Worm (Caenorhabditis elegans) whole organism, L2 larva: ENCODE measurements around the gene ttr-16.

Experiments
- C34F6.9 ChIP-seq: fragments of 150-350 bp; optimal IDR thresholded peaks from 2 replicates; lab custom pipeline; 2014; ENCODE audit warnings: missing biosample characterization, missing genetic modification characterization
- F13H6.1 ChIP-seq: sonication (generic microtip); optimal IDR thresholded peaks from 2 replicates; lab custom pipeline; 2016; ENCODE audit warnings: missing genetic modification characterization, missing compliant biosample characterization
- Y55F3AM.14 ChIP-seq: fragments of 200-800 bp; sonication (Bioruptor generic); optimal IDR thresholded peaks from 2 replicates; lab custom pipeline; 2018; ENCODE audit warnings: mild to moderate bottlenecking, missing genetic modification characterization, missing compliant biosample characterization
- ZK546.5 ChIP-seq: sonication (generic microtip); optimal IDR thresholded peaks from 2 replicates; lab custom pipeline; 2017; ENCODE audit warnings: missing biosample characterization, missing genetic modification characterization
- alr-1 ChIP-seq: fragments of 150-350 bp; optimal IDR thresholded peaks from 2 replicates; lab custom pipeline; 2014; ENCODE audit warnings: missing biosample characterization, missing genetic modification characterization
- aly-2 ChIP-seq: fragments of 150-350 bp; optimal IDR thresholded peaks from 2 replicates; lab custom pipeline; 2014; ENCODE audit warnings: missing biosample characterization, missing genetic modification characterization
- ama-1 ChIP-seq: fragments of 150-350 bp; optimal IDR thresholded peaks from 2 replicates; lab custom pipeline; 2018; ENCODE audit warnings: inconsistent platforms
- blmp-1 ChIP-seq: sonication (generic microtip); optimal IDR thresholded peaks from 2 replicates; lab custom pipeline; 2017; ENCODE audit warnings: missing genetic modification characterization, mild to moderate bottlenecking, missing compliant biosample characterization, antibody characterized with exemption, moderate library complexity; ENCODE audit not compliant: insufficient read depth
- ceh-16 ChIP-seq: fragments of 150-350 bp; optimal IDR thresholded peaks from 2 replicates; lab custom pipeline; 2014; ENCODE audit warnings: missing biosample characterization, missing genetic modification characterization
- ceh-82 ChIP-seq: fragments of 150-350 bp; optimal IDR thresholded peaks from 2 replicates; lab custom pipeline; 2014; ENCODE audit warnings: missing biosample characterization, missing genetic modification characterization
- crh-2 ChIP-seq: sonication (generic microtip); optimal IDR thresholded peaks from 2 replicates; lab custom pipeline; 2017; ENCODE audit warnings: missing biosample characterization, missing genetic modification characterization
- egl-27 ChIP-seq: sonication (generic microtip); optimal IDR thresholded peaks from 3 replicates; lab custom pipeline; 2017; ENCODE audit warnings: missing biosample characterization, missing genetic modification reagents, missing genetic modification characterization
- elt-1 ChIP-seq: fragments of 150-350 bp; optimal IDR thresholded peaks from 2 replicates; lab custom pipeline; 2014; ENCODE audit warnings: missing biosample characterization, missing genetic modification characterization
- elt-3 ChIP-seq: sonication (generic microtip); optimal IDR thresholded peaks from 2 replicates; lab custom pipeline; 2017; ENCODE audit warnings: missing biosample characterization, missing genetic modification characterization
- fos-1 ChIP-seq: fragments of 150-350 bp; optimal IDR thresholded peaks from 2 replicates; lab custom pipeline; 2014; ENCODE audit warnings: missing biosample characterization, missing genetic modification characterization
- gmeb-1 ChIP-seq: fragments of 150-350 bp; optimal IDR thresholded peaks from 2 replicates; lab custom pipeline; 2014; ENCODE audit warnings: missing biosample characterization, missing genetic modification characterization
- lin-11 ChIP-seq: fragments of 150-350 bp; sonication (generic microtip); optimal IDR thresholded peaks from 2 replicates; lab custom pipeline; 2014; ENCODE audit warnings: missing biosample characterization, missing genetic modification characterization, inconsistent platforms, mixed read lengths
- lin-13 ChIP-seq: fragments of 150-350 bp; optimal IDR thresholded peaks from 2 replicates; lab custom pipeline; 2014; ENCODE audit warnings: missing biosample characterization, missing genetic modification reagents, missing genetic modification characterization
- lin-39 ChIP-seq: fragments of 150-350 bp; optimal IDR thresholded peaks from 2 replicates; lab custom pipeline; 2014; ENCODE audit warnings: missing biosample characterization, missing genetic modification reagents, missing genetic modification characterization
- lsy-2 ChIP-seq, 2 experiments: fragments of 150-350 bp in 1 of 2; sonication (generic microtip) in 1 of 2; optimal IDR thresholded peaks; 2 replicates each; lab custom pipeline; 2014 to 2017; ENCODE audit warnings: missing biosample characterization in 2 of 2, missing genetic modification characterization in 2 of 2
- mab-5 ChIP-seq: fragments of 150-350 bp; optimal IDR thresholded peaks from 2 replicates; lab custom pipeline; 2014; ENCODE audit warnings: missing biosample characterization, missing genetic modification characterization
- mbf-1 ChIP-seq: sonication (generic microtip); optimal IDR thresholded peaks from 2 replicates; lab custom pipeline; 2017; ENCODE audit warnings: missing biosample characterization, missing genetic modification characterization
- mdl-1 ChIP-seq, 2 experiments: fragments of 150-350 bp in 1 of 2; sonication (generic microtip) in 1 of 2; optimal IDR thresholded peaks; 2 replicates each; lab custom pipeline; 2017; ENCODE audit warnings: missing biosample characterization in 2 of 2, missing genetic modification characterization in 2 of 2
- nhr-10 ChIP-seq: sonication (generic microtip); optimal IDR thresholded peaks from 2 replicates; lab custom pipeline; 2017; ENCODE audit warnings: missing biosample characterization, missing genetic modification characterization
- nhr-11 ChIP-seq: fragments of 150-350 bp; optimal IDR thresholded peaks from 2 replicates; lab custom pipeline; 2014; ENCODE audit warnings: missing biosample characterization, missing genetic modification characterization
- nhr-12 ChIP-seq: fragments of 150-350 bp; optimal IDR thresholded peaks from 2 replicates; lab custom pipeline; 2014; ENCODE audit warnings: missing biosample characterization, missing genetic modification characterization
- nhr-129 ChIP-seq: fragments of 150-350 bp; optimal IDR thresholded peaks from 2 replicates; lab custom pipeline; 2014; ENCODE audit warnings: missing biosample characterization, missing genetic modification characterization
- nhr-21 ChIP-seq: fragments of 150-350 bp; optimal IDR thresholded peaks from 2 replicates; lab custom pipeline; 2014; ENCODE audit warnings: missing biosample characterization, missing genetic modification characterization
- nhr-23 ChIP-seq: fragments of 150-350 bp; optimal IDR thresholded peaks from 2 replicates; lab custom pipeline; 2014; ENCODE audit warnings: missing biosample characterization, missing genetic modification reagents, missing genetic modification characterization
- nhr-237 ChIP-seq: fragments of 150-350 bp; optimal IDR thresholded peaks from 2 replicates; lab custom pipeline; 2014; ENCODE audit warnings: missing biosample characterization, missing genetic modification characterization
- nhr-25 ChIP-seq: fragments of 150-350 bp; sonication (generic microtip); optimal IDR thresholded peaks from 3 replicates; lab custom pipeline; 2014; ENCODE audit warnings: missing biosample characterization, missing genetic modification characterization
- nhr-6 ChIP-seq: fragments of 150-350 bp; optimal IDR thresholded peaks from 2 replicates; lab custom pipeline; 2014; ENCODE audit warnings: missing biosample characterization, missing genetic modification characterization
- nhr-77 ChIP-seq: fragments of 150-350 bp; optimal IDR thresholded peaks from 2 replicates; lab custom pipeline; 2014; ENCODE audit warnings: missing biosample characterization, missing genetic modification characterization
- peb-1 ChIP-seq: fragments of 150-350 bp; optimal IDR thresholded peaks from 2 replicates; lab custom pipeline; 2014; ENCODE audit warnings: missing biosample characterization, missing genetic modification characterization
- sem-4 ChIP-seq: fragments of 150-350 bp; optimal IDR thresholded peaks from 2 replicates; lab custom pipeline; 2014; ENCODE audit warnings: missing biosample characterization, missing genetic modification reagents, missing genetic modification characterization
- skn-1 ChIP-seq: sonication (generic microtip); optimal IDR thresholded peaks from 2 replicates; lab custom pipeline; 2017; ENCODE audit warnings: missing biosample characterization, missing genetic modification characterization
- sma-3 ChIP-seq: sonication (generic microtip); optimal IDR thresholded peaks from 2 replicates; lab custom pipeline; 2016; ENCODE audit warnings: missing genetic modification reagents, missing genetic modification characterization, missing compliant biosample characterization
- sma-9 ChIP-seq, 2 experiments: fragments of 150-350 bp in 1 of 2; sonication (generic microtip) in 1 of 2; optimal IDR thresholded peaks; 2 replicates each; lab custom pipeline; 2014 to 2016; ENCODE audit warnings: missing genetic modification characterization in 2 of 2, mild to moderate bottlenecking in 1 of 2, missing biosample characterization in 1 of 2, missing compliant biosample characterization in 1 of 2, missing genetic modification reagents in 1 of 2, moderate library complexity in 1 of 2
- snpc-4 ChIP-seq: fragments of 150-350 bp; optimal IDR thresholded peaks from 2 replicates; lab custom pipeline; 2014; ENCODE audit warnings: missing biosample characterization, missing genetic modification characterization
- unc-39 ChIP-seq: fragments of 150-350 bp; optimal IDR thresholded peaks from 2 replicates; lab custom pipeline; 2014; ENCODE audit warnings: missing biosample characterization, missing genetic modification characterization
- unc-55 ChIP-seq: fragments of 150-350 bp; sonication (generic microtip); optimal IDR thresholded peaks from 3 replicates; lab custom pipeline; 2014; ENCODE audit warnings: missing biosample characterization, missing genetic modification reagents, missing genetic modification characterization
- unc-62 ChIP-seq: fragments of 150-350 bp; optimal IDR thresholded peaks from 2 replicates; lab custom pipeline; 2014; ENCODE audit warnings: missing biosample characterization, missing genetic modification reagents, missing genetic modification characterization
- zag-1 ChIP-seq: fragments of 150-350 bp; optimal IDR thresholded peaks from 2 replicates; lab custom pipeline; 2014; ENCODE audit warnings: missing biosample characterization, missing genetic modification characterization
- ztf-1 ChIP-seq: fragments of 200-800 bp; sonication (Bioruptor generic); conservative IDR thresholded peaks from 2 replicates; pipeline ENCODE4 v1.3.6; 2022; ENCODE audit warnings: missing genetic modification characterization, missing compliant biosample characterization
- ztf-4 ChIP-seq: fragments of 150-350 bp; optimal IDR thresholded peaks from 2 replicates; lab custom pipeline; 2014; ENCODE audit warnings: missing biosample characterization, missing genetic modification characterization

The ttr-16 gene

DNA sequence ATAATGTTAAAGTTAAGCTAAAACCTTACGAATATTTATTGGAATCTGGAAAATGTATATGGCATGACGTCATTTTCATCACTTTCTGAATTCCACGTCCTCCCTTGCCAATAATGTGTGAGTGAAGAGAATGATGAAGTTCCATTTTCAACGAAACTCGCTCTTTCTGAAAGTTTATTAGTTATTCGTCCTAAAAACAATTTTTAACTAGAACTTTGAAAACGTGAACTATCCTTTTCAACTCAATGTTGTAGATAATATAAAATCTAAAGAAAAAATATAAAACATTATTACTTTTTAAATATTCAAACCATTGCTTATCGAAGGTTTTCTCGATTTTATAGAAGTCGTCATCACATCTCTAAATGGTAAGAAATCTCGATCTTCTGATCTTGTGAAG is 25.6 kb upstream of the ttr-16 start, which contains the start of gene M7.7:
Gene M7.7 (plus strand): TSS at position 301 of the 400 bp plus-strand sequence.
- TF ChIP-seq zag-1 (tag; lab: Kevin White, UChicago) (no peak), nhr-21 (tag; lab: Kevin White, UChicago) (no peak), nhr-12 (tag; lab: Kevin White, UChicago) (no peak)

- TF ChIP-seq nhr-77 (no peak), lsy-2 (tag; optimal IDR thresholded peaks at IDR 0.05; lab: Kevin White, UChicago) (peak in 1 of 2 experiments; percentile 63)
These were observed 19.7 kb upstream of the ttr-16 start, which contains the start of gene klc-1 for ce11 chrIV:11083609-11084008. klc-1 (plus strand) TSS chrIV:11083735.

ce11 chrIV:11082789-11083235 is 18.9 kb upstream of the ttr-16 start:
- TF ChIP-seq alr-1 (peak; percentile 62), unc-62 (GFP tag; lab: Kevin White, UChicago) (peak; percentile 21), crh-2 (tag; lab: Kevin White, UChicago) (peak; percentile 91), elt-1 (no peak), peb-1 (tag; lab: Kevin White, UChicago) (no peak), zag-1 (tag; lab: Kevin White, UChicago) (peak; percentile 99), gmeb-1 (tag; lab: Kevin White, UChicago) (peak; percentile 64), blmp-1 (peak; percentile 92), ama-1 (peak; percentile 90), Y55F3AM.14 (peak; percentile 83), ztf-4 (peak; percentile 91), nhr-25 (tag; lab: Kevin White, UChicago) (peak; percentile 94), unc-39 (peak; percentile 27), mdl-1 (tag; optimal IDR thresholded peaks at IDR 0.05; lab: Kevin White, UChicago) (peak; percentile 61 to 84), sem-4 (tag; lab: Kevin White, UChicago) (peak; percentile 96), lin-39 (tag; lab: Kevin White, UChicago) (peak; percentile 25), fos-1 (tag; lab: Kevin White, UChicago) (peak; percentile 85), nhr-237 (tag; lab: Kevin White, UChicago) (no peak), nhr-21 (tag; lab: Kevin White, UChicago) (peak; percentile 96), egl-27 (tag; lab: Kevin White, UChicago) (peak; percentile 93), ceh-16 (tag; lab: Kevin White, UChicago) (no peak), nhr-23 (tag; lab: Kevin White, UChicago) (peak; percentile 42), unc-55 (GFP tag; lab: Kevin White, UChicago) (peak; percentile 94), C34F6.9 (tag; lab: Kevin White, UChicago) (peak; percentile 99), ceh-82 (tag; lab: Kevin White, UChicago) (peak; percentile 60), skn-1 (peak; percentile 3), sma-3 (GFP tag; lab: Kevin White, UChicago) (peak; percentile 91), mbf-1 (tag; lab: Kevin White, UChicago) (no peak), ztf-1 (GFP tag; lab: Robert Waterston, UW) (no peak), lin-13 (GFP tag; lab: Kevin White, UChicago) (peak; percentile 86), nhr-129 (tag; lab: Kevin White, UChicago) (peak; percentile 98), aly-2 (tag; lab: Kevin White, UChicago) (no peak), nhr-6 (tag; lab: Kevin White, UChicago) (peak; percentile 95), snpc-4 (tag; lab: Kevin White, UChicago) (peak; percentile 62), mab-5 (tag; lab: Kevin White, UChicago) (peak; percentile 93), sma-9 (GFP tag; optimal IDR thresholded peaks at IDR 0.05; lab: Kevin White, UChicago) (peak; percentile 92), sma-9 (tag; optimal IDR thresholded peaks at IDR 0.05; lab: Kevin White, UChicago) (no peak), nhr-10 (no peak), lin-11 (tag; lab: Kevin White, UChicago) (peak; percentile 94), F13H6.1 (tag; lab: Kevin White, UChicago) (peak; percentile 97), ZK546.5 (peak; percentile 44), lsy-2 (tag; optimal IDR thresholded peaks at IDR 0.05; lab: Kevin White, UChicago) (peak; percentile 76 to 94), nhr-77 (no peak), elt-3 (tag; lab: Kevin White, UChicago) (no peak), nhr-11 (tag; lab: Kevin White, UChicago) (no peak)
- TF ChIP-seq, all 48 proteins: peak for 33
